Worm (Caenorhabditis elegans) whole organism, midembryonic: Measurements from ENCODE around the gene fkb-1.

Source experiments
- cog-1 ChIP-seq: sonication (generic microtip); optimal IDR thresholded peaks from 2 replicates; lab custom pipeline; 2016; ENCODE audit warnings: missing genetic modification characterization, missing compliant biosample characterization
- flt-1 ChIP-seq: fragments of 200-800 bp; sonication (Bioruptor generic); IDR thresholded peaks from 2 replicates; pipeline ENCODE4 v1.3.6; 2022; ENCODE audit warnings: missing genetic modification characterization, missing compliant biosample characterization
- klf-2 ChIP-seq: fragments of 200-800 bp; sonication (Bioruptor generic); conservative IDR thresholded peaks from 2 replicates; pipeline ENCODE4 v1.3.6; 2022; ENCODE audit warnings: missing genetic modification reagents, missing genetic modification characterization, missing compliant biosample characterization
- med-1 ChIP-seq: sonication (generic microtip); optimal IDR thresholded peaks from 2 replicates; lab custom pipeline; 2017; ENCODE audit warnings: missing genetic modification characterization, mild to moderate bottlenecking, missing compliant biosample characterization, antibody characterized with exemption, missing genetic modification reagents; ENCODE audit not compliant: insufficient read depth
- ref-1 ChIP-seq: fragments of 200-800 bp; sonication (Bioruptor generic); conservative IDR thresholded peaks from 2 replicates; pipeline ENCODE4 v1.3.6; 2022; ENCODE audit warnings: missing genetic modification reagents, missing genetic modification characterization, missing compliant biosample characterization
- tab-1 ChIP-seq: fragments of 200-800 bp; sonication (Bioruptor generic); IDR thresholded peaks from 2 replicates; pipeline ENCODE4 v1.3.6; 2022; ENCODE audit warnings: missing genetic modification characterization, missing compliant biosample characterization
- ztf-23 ChIP-seq: fragments of 200-800 bp; sonication (Bioruptor generic); IDR thresholded peaks from 2 replicates; pipeline ENCODE4 v1.3.6; 2022; ENCODE audit warnings: missing genetic modification reagents, missing genetic modification characterization, missing compliant biosample characterization
- ztf-29 ChIP-seq: fragments of 200-800 bp; sonication (Bioruptor generic); IDR thresholded peaks from 2 replicates; pipeline ENCODE4 v1.3.6; 2022; ENCODE audit warnings: missing genetic modification reagents, missing genetic modification characterization, missing compliant biosample characterization

DNA sequence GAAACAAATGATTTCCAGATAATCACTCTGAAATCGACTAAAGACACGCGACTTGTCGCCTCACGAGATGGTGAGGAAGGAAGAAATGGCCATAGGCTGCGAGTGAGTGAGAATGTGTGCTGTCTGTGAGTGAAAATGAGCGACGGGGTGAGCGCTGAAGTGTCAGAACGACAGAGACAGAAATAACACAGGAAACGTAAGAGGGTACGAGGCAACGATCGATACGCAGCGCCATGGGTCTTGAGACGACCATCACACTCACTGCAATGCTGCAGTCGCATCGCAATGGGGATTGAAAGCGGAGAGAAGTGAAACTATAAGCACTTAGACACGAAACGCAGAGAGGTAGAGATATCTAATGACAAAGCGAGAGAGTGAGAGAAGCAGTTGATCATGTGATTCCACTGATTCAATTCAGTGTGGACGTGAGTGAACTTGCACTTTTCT, 46.4 kb downstream of the fkb-1 start:
- TF ChIP-seq tab-1 (GFP tag; lab: Robert Waterston, UW): no peak
- no peak for TF ChIP-seq klf-2 (GFP tag; lab: Robert Waterston, UW)
- TF ChIP-seq flt-1: no peak
- peak; percentile 70 for TF ChIP-seq ztf-23 (GFP tag; lab: Robert Waterston, UW)
- TF ChIP-seq med-1 (GFP tag; lab: Kevin White, UChicago): no peak
- no peak for TF ChIP-seq ztf-29
- TF ChIP-seq cog-1 (tag; lab: Kevin White, UChicago): peak; percentile 63
- TF ChIP-seq ref-1 (GFP tag; lab: Robert Waterston, UW): no peak
